Worm (Caenorhabditis elegans): ENCODE results near the gene acbp-6.

- TF ChIP-seq hnd-1 (tag; optimal IDR thresholded peaks at IDR 0.05) (no peak), ama-1 (optimal IDR thresholded peaks at IDR 0.05) (no peak), tbx-37 (GFP tag; conservative IDR thresholded peaks at IDR 0.05) (no peak), pes-1 (GFP tag; IDR thresholded peaks at IDR 0.05) (no peak), ceh-13 (GFP tag; optimal IDR thresholded peaks at IDR 0.05) (no peak), hmbx-1 (tag; optimal IDR thresholded peaks at IDR 0.05) (no peak)
Measured at ce11 chrII:11971009-11971636, 2.4 kb downstream of the acbp-6 start.
